Worm (Caenorhabditis elegans): ENCODE data around the gene fkh-6.

Gene fkh-6

ce11 chrII:4376295-4377172, 6.7 kb downstream of the fkh-6 start, which contains the start of gene ntl-2:
Gene ntl-2, minus strand, starts transcription at chrII:4376465.
- TF ChIP-seq sea-2 (GFP tag; optimal IDR thresholded peaks at IDR 0.05) (no peak), ZK546.5 (tag; optimal IDR thresholded peaks at IDR 0.05) (peak; percentile 97), eor-1 (tag; optimal IDR thresholded peaks at IDR 0.05) (no peak), nhr-76 (tag; optimal IDR thresholded peaks at IDR 0.05) (peak; percentile 44), fkh-10 (GFP tag; optimal IDR thresholded peaks at IDR 0.05) (peak; percentile 67), lin-39 (tag; optimal IDR thresholded peaks at IDR 0.05) (peak; percentile 79), skn-1 (tag; optimal IDR thresholded peaks at IDR 0.05) (peak; percentile 60), unc-62 (GFP tag; optimal IDR thresholded peaks at IDR 0.05) (peak; percentile 66), ceh-16 (tag; optimal IDR thresholded peaks at IDR 0.05) (no peak), nhr-28 (tag; optimal IDR thresholded peaks at IDR 0.05) (no peak), ztf-4 (tag; optimal IDR thresholded peaks at IDR 0.05) (peak; percentile 58), egl-27 (tag; optimal IDR thresholded peaks at IDR 0.05) (peak; percentile 80), ceh-9 (tag; optimal IDR thresholded peaks at IDR 0.05) (no peak), pha-4 (tag; optimal IDR thresholded peaks at IDR 0.05) (peak; percentile 97), nhr-77 (tag; optimal IDR thresholded peaks at IDR 0.05) (peak; percentile 58), unc-39 (tag; optimal IDR thresholded peaks at IDR 0.05) (no peak), ceh-82 (tag; optimal IDR thresholded peaks at IDR 0.05) (peak; percentile 91), lsy-12 (tag; optimal IDR thresholded peaks at IDR 0.05) (peak; percentile 96), jun-1 (tag; optimal IDR thresholded peaks at IDR 0.05) (peak; percentile 94), elt-1 (tag; optimal IDR thresholded peaks at IDR 0.05) (peak; percentile 69), fos-1 (tag; optimal IDR thresholded peaks at IDR 0.05) (peak; percentile 64), ama-1 (optimal IDR thresholded peaks at IDR 0.05) (peak; percentile 79), fkh-2 (tag; optimal IDR thresholded peaks at IDR 0.05) (no peak), nhr-43 (tag; optimal IDR thresholded peaks at IDR 0.05; ENCODE audit: poor library complexity, severe bottlenecking) (peak; percentile 87), snpc-4 (tag; optimal IDR thresholded peaks at IDR 0.05) (peak; percentile 88), elt-2 (tag; optimal IDR thresholded peaks at IDR 0.05) (peak; percentile 98), nfya-1 (tag; optimal IDR thresholded peaks at IDR 0.05; ENCODE audit: insufficient read depth) (peak; percentile 99), daf-12 (tag; optimal IDR thresholded peaks at IDR 0.05) (peak; percentile 29), elt-3 (tag; optimal IDR thresholded peaks at IDR 0.05) (peak in 1 of 3 experiments; percentile 23), nhr-12 (tag; optimal IDR thresholded peaks at IDR 0.05) (no peak), aly-2 (tag; optimal IDR thresholded peaks at IDR 0.05) (no peak), mdl-1 (tag; optimal IDR thresholded peaks at IDR 0.05) (peak; percentile 87), ceh-28 (tag; optimal IDR thresholded peaks at IDR 0.05) (peak; percentile 94), zag-1 (tag; optimal IDR thresholded peaks at IDR 0.05) (peak; percentile 64), nhr-237 (tag; optimal IDR thresholded peaks at IDR 0.05) (no peak), nhr-23 (tag; optimal IDR thresholded peaks at IDR 0.05) (peak; percentile 94), ztf-11 (tag; optimal IDR thresholded peaks at IDR 0.05) (no peak), tbx-2 (tag; optimal IDR thresholded peaks at IDR 0.05) (peak; percentile 78), nhr-25 (tag; optimal IDR thresholded peaks at IDR 0.05) (peak; percentile 97), nhr-67 (tag; optimal IDR thresholded peaks at IDR 0.05) (no peak), lin-15B (tag; optimal IDR thresholded peaks at IDR 0.05) (peak; percentile 98), hmg-11 (tag; optimal IDR thresholded peaks at IDR 0.05) (peak; percentile 95), R02D3.7 (tag; optimal IDR thresholded peaks at IDR 0.05) (peak; percentile 83), pqm-1 (tag; optimal IDR thresholded peaks at IDR 0.05) (peak; percentile 85), nhr-11 (tag; optimal IDR thresholded peaks at IDR 0.05) (peak; percentile 61), mml-1 (tag; optimal IDR thresholded peaks at IDR 0.05) (no peak), egl-5 (tag; optimal IDR thresholded peaks at IDR 0.05) (peak; percentile 79)

All from whole organism, L3 larva.